Fruit fly (Drosophila melanogaster): ENCODE results near the gene Ca-beta.

Ca-beta gene

dm6 chr2L:11206604-11207238 is 3.4 kb upstream of the Ca-beta start (continued):
- TF ChIP-seq CG31441 (GFP tag; IDR thresholded peaks at IDR 0.05), result no peak
- no peak for TF ChIP-seq CG2889 (GFP tag; IDR thresholded peaks at IDR 0.05)
- no peak for TF ChIP-seq BEAF-32 (GFP tag; optimal IDR thresholded peaks at IDR 0.05)
- no peak for TF ChIP-seq pzg (GFP tag; optimal IDR thresholded peaks at IDR 0.05)
- no peak for TF ChIP-seq grau (tag; optimal IDR thresholded peaks at IDR 0.05)
- TF ChIP-seq Doc3 (GFP tag; IDR thresholded peaks at IDR 0.05; ENCODE audit: partially characterized antibody), result no peak
- no peak for TF ChIP-seq lab (GFP tag; optimal IDR thresholded peaks at IDR 0.05)
- no peak for TF ChIP-seq dmrt99B (tag; optimal IDR thresholded peaks at IDR 0.05)
- no peak for TF ChIP-seq pum (GFP tag; optimal IDR thresholded peaks at IDR 0.05)
- no peak for TF ChIP-seq aop (GFP tag; IDR thresholded peaks at IDR 0.05)
- peak; percentile 71; the same call in 1 of the 2 replicates for TF ChIP-seq sim (GFP tag; IDR thresholded peaks at IDR 0.05)
- no peak for TF ChIP-seq HLH4C (GFP tag; IDR thresholded peaks at IDR 0.05; ENCODE audit: partially characterized antibody)
- no peak for TF ChIP-seq Bgb (GFP tag; IDR thresholded peaks at IDR 0.05; ENCODE audit: partially characterized antibody)
- no peak for TF ChIP-seq bigmax (GFP tag; optimal IDR thresholded peaks at IDR 0.05)
- TF ChIP-seq CG12219 (GFP tag; optimal IDR thresholded peaks at IDR 0.05), result no peak
- TF ChIP-seq tgo (GFP tag; IDR thresholded peaks at IDR 0.05), result 0 out of 3 replicates have a peak, but pooled peaks have one; percentile 13
- no peak for TF ChIP-seq HHEX (GFP tag; optimal IDR thresholded peaks at IDR 0.05)
- TF ChIP-seq CG14860 (GFP tag; IDR thresholded peaks at IDR 0.05; ENCODE audit: partially characterized antibody), result no peak
- no peak for TF ChIP-seq CG4617 (GFP tag; optimal IDR thresholded peaks at IDR 0.05; ENCODE audit: borderline replicate concordance)
- TF ChIP-seq unpg (GFP tag; optimal IDR thresholded peaks at IDR 0.05), result peak; percentile 37
- TF ChIP-seq CG3407 (GFP tag; optimal IDR thresholded peaks at IDR 0.05), result peak; percentile 54
- TF ChIP-seq CG32767 (GFP tag; IDR thresholded peaks at IDR 0.05), result 0 out of 2 replicates have a peak, but pooled peaks have one; percentile 11
- TF ChIP-seq bsh (GFP tag; optimal IDR thresholded peaks at IDR 0.05), result peak in 1 of 2 experiments; percentile 48
- no peak for TF ChIP-seq toy (GFP tag; IDR thresholded peaks at IDR 0.05)
- TF ChIP-seq D19B (GFP tag; optimal IDR thresholded peaks at IDR 0.05), result no peak
- peak; percentile 8 for TF ChIP-seq CG1529 (GFP tag; optimal IDR thresholded peaks at IDR 0.05)
- peak; percentile 3 for TF ChIP-seq ab (GFP tag; optimal IDR thresholded peaks at IDR 0.05)
- TF ChIP-seq sob (GFP tag; IDR thresholded peaks at IDR 0.05), result no peak
- peak; percentile 74; the same call in 1 of the 3 replicates for TF ChIP-seq z (GFP tag; IDR thresholded peaks at IDR 0.05)
- TF ChIP-seq CG10543 (GFP tag; optimal IDR thresholded peaks at IDR 0.05), result peak; percentile 18
- TF ChIP-seq CG2116 (GFP tag; optimal IDR thresholded peaks at IDR 0.05), result peak; percentile 26
- TF ChIP-seq CG3163 (GFP tag; optimal IDR thresholded peaks at IDR 0.05), result no peak
- no peak for TF ChIP-seq CG17328 (GFP tag; IDR thresholded peaks at IDR 0.05)
- no peak for TF ChIP-seq Sry-β (GFP tag; optimal IDR thresholded peaks at IDR 0.05)
- peak; percentile 44 for TF ChIP-seq Deaf1 (tag; optimal IDR thresholded peaks at IDR 0.05)
- no peak for TF ChIP-seq CG6175 (GFP tag; IDR thresholded peaks at IDR 0.05)
- TF ChIP-seq jing (GFP tag; optimal IDR thresholded peaks at IDR 0.05), result peak; percentile 1
- no peak for TF ChIP-seq Stat92E (GFP tag; optimal IDR thresholded peaks at IDR 0.05)
- TF ChIP-seq CG7271 (tag; optimal IDR thresholded peaks at IDR 0.05), result peak; percentile 22
- no peak for TF ChIP-seq pita (GFP tag; optimal IDR thresholded peaks at IDR 0.05)
- TF ChIP-seq CHES-1-like (GFP tag; optimal IDR thresholded peaks at IDR 0.05), result no peak
- TF ChIP-seq Jarid2 (GFP tag; optimal IDR thresholded peaks at IDR 0.05), result no peak
- no peak for TF ChIP-seq CG34376 (GFP tag; optimal IDR thresholded peaks at IDR 0.05)
- no peak for TF ChIP-seq zf30C (GFP tag; optimal IDR thresholded peaks at IDR 0.05)
- TF ChIP-seq Nf-YB (GFP tag; optimal IDR thresholded peaks at IDR 0.05), result peak; percentile 77
- peak; percentile 2 for TF ChIP-seq btn (GFP tag; optimal IDR thresholded peaks at IDR 0.05)
- no peak for TF ChIP-seq corto (GFP tag; optimal IDR thresholded peaks at IDR 0.05)
- no peak for TF ChIP-seq HLH3B (GFP tag; IDR thresholded peaks at IDR 0.05)
- TF ChIP-seq Dip3 (GFP tag; optimal IDR thresholded peaks at IDR 0.05), result no peak
